Fruit fly (Drosophila melanogaster) whole organism, wandering third instar larva: ENCODE data around the gene kay.
A peak's percentile ranks its signal among the peaks of the same experiment; 100 is the strongest.

Experiments
- CG32264 ChIP-seq: fragments of 200-800 bp; sonication (Bioruptor generic); optimal IDR thresholded peaks from 2 replicates; lab custom pipeline; 2016; ENCODE audit warnings: missing biosample characterization, missing genetic modification characterization
- CrebA ChIP-seq: fragments of 200-800 bp; sonication (Bioruptor generic); optimal IDR thresholded peaks from 2 replicates; lab custom pipeline; 2016; ENCODE audit warnings: missing biosample characterization, mild to moderate bottlenecking, missing genetic modification characterization, borderline replicate concordance
- GATAd ChIP-seq: sonication (Bioruptor generic); optimal IDR thresholded peaks from 2 replicates; lab custom pipeline; 2016; ENCODE audit warnings: missing biosample characterization, missing genetic modification characterization
- Hr83 ChIP-seq: fragments of 200-300 bp; sonication (Bioruptor generic); optimal IDR thresholded peaks from 2 replicates; lab custom pipeline; 2016; ENCODE audit warnings: missing biosample characterization, mild to moderate bottlenecking, missing genetic modification characterization, moderate library complexity; ENCODE audit not compliant: poor library complexity, severe bottlenecking
- Jra ChIP-seq: sonication (Bioruptor generic); optimal IDR thresholded peaks from 2 replicates; lab custom pipeline; 2016; ENCODE audit warnings: missing biosample characterization, missing genetic modification characterization
- Myc ChIP-seq: fragments of >200 bp; optimal IDR thresholded peaks from 2 replicates; lab custom pipeline; 2017
- br ChIP-seq: fragments of 200-800 bp; sonication (Bioruptor generic); optimal IDR thresholded peaks from 2 replicates; lab custom pipeline; 2016; ENCODE audit warnings: missing biosample characterization, missing genetic modification characterization
- brk ChIP-seq: fragments of 200-800 bp; sonication (Bioruptor generic); optimal IDR thresholded peaks from 2 replicates; lab custom pipeline; 2016; ENCODE audit warnings: missing biosample characterization, mild to moderate bottlenecking, missing genetic modification characterization
- h ChIP-seq: fragments of 200-800 bp; sonication (Bioruptor generic); optimal IDR thresholded peaks from 3 replicates; lab custom pipeline; 2016; ENCODE audit warnings: missing biosample characterization, mild to moderate bottlenecking, missing genetic modification characterization
- jim ChIP-seq: fragments of 175-275, 200-325 bp; sonication (Bioruptor generic); optimal IDR thresholded peaks from 2 replicates; lab custom pipeline; 2016; ENCODE audit warnings: missing biosample characterization, mild to moderate bottlenecking, missing genetic modification characterization
- rgr ChIP-seq: fragments of 200-800 bp; sonication (Bioruptor generic); optimal IDR thresholded peaks from 3 replicates; lab custom pipeline; 2016; ENCODE audit warnings: missing biosample characterization, mild to moderate bottlenecking, missing genetic modification characterization
- woc ChIP-seq: sonication (Bioruptor generic); optimal IDR thresholded peaks from 2 replicates; lab custom pipeline; 2016; ENCODE audit warnings: missing biosample characterization, mild to moderate bottlenecking, missing genetic modification characterization

- TF ChIP-seq CrebA (GFP tag; lab: Kevin White, UChicago) (no peak), Myc (lab: Kevin White, UChicago) (no peak), woc (GFP tag; lab: Kevin White, UChicago) (peak; percentile 30), Jra (GFP tag; lab: Kevin White, UChicago) (peak; percentile 25), br (GFP tag; lab: Kevin White, UChicago) (peak; percentile 1), rgr (GFP tag; lab: Kevin White, UChicago) (peak; percentile 11), brk (peak; percentile 17), CG32264 (GFP tag; lab: Kevin White, UChicago) (no peak), Hr83 (GFP tag; lab: Kevin White, UChicago) (peak; percentile 59), GATAd (GFP tag; lab: Kevin White, UChicago) (no peak), jim (GFP tag; lab: Kevin White, UChicago) (no peak), h (GFP tag; lab: Kevin White, UChicago) (no peak)
Observed at dm6 chr3R:29834759-29835709, 69.2 kb downstream of the kay start, which contains the start of gene Atg16.
